Worm (Caenorhabditis elegans): Measurements from ENCODE around the gene K10F12.7.

Gene K10F12.7

ce11 chrIII:348465-348864 is 33.9 kb downstream of the K10F12.7 start:
- TF ChIP-seq mab-5 (tag; optimal IDR thresholded peaks at IDR 0.05) (no peak), ceh-43 (GFP tag; optimal IDR thresholded peaks at IDR 0.05) (no peak), mep-1 (tag; optimal IDR thresholded peaks at IDR 0.05) (no peak), unc-62 (GFP tag; optimal IDR thresholded peaks at IDR 0.05) (no peak), cnd-1 (tag; optimal IDR thresholded peaks at IDR 0.05) (no peak)

- TF ChIP-seq ham-2 (GFP tag; optimal IDR thresholded peaks at IDR 0.05) = no peak
- TF ChIP-seq blmp-1 (tag; optimal IDR thresholded peaks at IDR 0.05) = no peak
- TF ChIP-seq elt-3 (tag; optimal IDR thresholded peaks at IDR 0.05) = no peak
- TF ChIP-seq lin-13 (tag; optimal IDR thresholded peaks at IDR 0.05) = no peak
- TF ChIP-seq snpc-4 (tag; optimal IDR thresholded peaks at IDR 0.05) = no peak
- no peak for TF ChIP-seq hlh-1 (tag; optimal IDR thresholded peaks at IDR 0.05)
- TF ChIP-seq unc-120 (tag; optimal IDR thresholded peaks at IDR 0.05; ENCODE audit: poor library complexity, severe bottlenecking) = no peak
- no peak for TF ChIP-seq mab-5 (tag; optimal IDR thresholded peaks at IDR 0.05)
- no peak for TF ChIP-seq pha-4 (tag; optimal IDR thresholded peaks at IDR 0.05)
- TF ChIP-seq ztf-11 (tag; optimal IDR thresholded peaks at IDR 0.05) = no peak
- TF ChIP-seq M03D4.4 (tag; optimal IDR thresholded peaks at IDR 0.05) = no peak
- no peak for TF ChIP-seq ceh-39 (tag; optimal IDR thresholded peaks at IDR 0.05)
- no peak for TF ChIP-seq mep-1 (tag; optimal IDR thresholded peaks at IDR 0.05)
- no peak for TF ChIP-seq nhr-2 (tag; optimal IDR thresholded peaks at IDR 0.05)
Observed at ce11 chrIII:347351-347750, 35.0 kb downstream of the K10F12.7 start.

- TF ChIP-seq pha-4 (tag; optimal IDR thresholded peaks at IDR 0.05) = no peak
- no peak for TF ChIP-seq nhr-2 (tag; optimal IDR thresholded peaks at IDR 0.05)
- no peak for TF ChIP-seq ces-1 (GFP tag; optimal IDR thresholded peaks at IDR 0.05)
- TF ChIP-seq unc-120 (tag; optimal IDR thresholded peaks at IDR 0.05; ENCODE audit: poor library complexity, severe bottlenecking) = no peak
- TF ChIP-seq blmp-1 (tag; optimal IDR thresholded peaks at IDR 0.05) = no peak
- TF ChIP-seq unc-62 (GFP tag; optimal IDR thresholded peaks at IDR 0.05) = no peak
- TF ChIP-seq ceh-83 (GFP tag; optimal IDR thresholded peaks at IDR 0.05) = no peak
Observed at ce11 chrIII:346942-347341, 35.4 kb downstream of the K10F12.7 start.

ce11 chrIII:345503-345902 is 36.9 kb downstream of the K10F12.7 start:
- TF ChIP-seq nhr-2 (tag; optimal IDR thresholded peaks at IDR 0.05) (no peak), bed-3 (GFP tag; optimal IDR thresholded peaks at IDR 0.05) (no peak), lin-13 (tag; optimal IDR thresholded peaks at IDR 0.05) (no peak), sptf-1 (tag; optimal IDR thresholded peaks at IDR 0.05) (no peak), M03D4.4 (tag; optimal IDR thresholded peaks at IDR 0.05) (no peak), pha-4 (tag; optimal IDR thresholded peaks at IDR 0.05) (no peak), hlh-1 (tag; optimal IDR thresholded peaks at IDR 0.05) (no peak), ceh-83 (GFP tag; optimal IDR thresholded peaks at IDR 0.05) (no peak), nhr-76 (tag; optimal IDR thresholded peaks at IDR 0.05) (no peak), cnd-1 (tag; optimal IDR thresholded peaks at IDR 0.05) (no peak)

- TF ChIP-seq zip-8 (tag; optimal IDR thresholded peaks at IDR 0.05) = no peak
- no peak for TF ChIP-seq unc-62 (GFP tag; optimal IDR thresholded peaks at IDR 0.05)
- TF ChIP-seq lin-13 (tag; optimal IDR thresholded peaks at IDR 0.05) = no peak
- TF ChIP-seq nhr-28 (tag; optimal IDR thresholded peaks at IDR 0.05) = no peak
- no peak for TF ChIP-seq ham-2 (GFP tag; optimal IDR thresholded peaks at IDR 0.05)
- TF ChIP-seq M03D4.4 (tag; optimal IDR thresholded peaks at IDR 0.05) = no peak
Observed at ce11 chrIII:344322-344721, 38.0 kb downstream of the K10F12.7 start.

- TF ChIP-seq elt-1 (tag; optimal IDR thresholded peaks at IDR 0.05; ENCODE audit: borderline replicate concordance, insufficient read depth) = no peak
- peak; percentile 70 for TF ChIP-seq ceh-43 (GFP tag; optimal IDR thresholded peaks at IDR 0.05)
- no peak for TF ChIP-seq ceh-39 (tag; optimal IDR thresholded peaks at IDR 0.05)
- TF ChIP-seq mls-2 (tag; optimal IDR thresholded peaks at IDR 0.05) = peak; percentile 41
- TF ChIP-seq unc-120 (tag; optimal IDR thresholded peaks at IDR 0.05; ENCODE audit: poor library complexity, severe bottlenecking) = peak; percentile 25
- peak; percentile 42 for TF ChIP-seq sptf-1 (tag; optimal IDR thresholded peaks at IDR 0.05)
- peak; percentile 48 for TF ChIP-seq cnd-1 (tag; optimal IDR thresholded peaks at IDR 0.05)
- TF ChIP-seq ces-1 (GFP tag; optimal IDR thresholded peaks at IDR 0.05) = peak; percentile 47
- TF ChIP-seq mab-5 (tag; optimal IDR thresholded peaks at IDR 0.05) = peak; percentile 42
- TF ChIP-seq blmp-1 (tag; optimal IDR thresholded peaks at IDR 0.05) = no peak
- TF ChIP-seq lsy-2 (tag; optimal IDR thresholded peaks at IDR 0.05) = peak; percentile 0
- peak; percentile 48 for TF ChIP-seq M03D4.4 (tag; optimal IDR thresholded peaks at IDR 0.05)
Observed at ce11 chrIII:343346-344220, 38.8 kb downstream of the K10F12.7 start.
